Worm (Caenorhabditis elegans) whole organism, mixed stage, embryonic: ENCODE results near the gene pcp-1.

Experiments
- ces-1 ChIP-seq: fragments of 150-350 bp; optimal IDR thresholded peaks from 2 replicates; lab custom pipeline; 2014; ENCODE audit warnings: missing biosample characterization, missing genetic modification reagents, missing genetic modification characterization
- nhr-76 ChIP-seq: sonication (generic microtip); optimal IDR thresholded peaks from 2 replicates; lab custom pipeline; 2017; ENCODE audit warnings: missing biosample characterization, missing genetic modification characterization
- pha-4 ChIP-seq: fragments of 150-350 bp; optimal IDR thresholded peaks from 2 replicates; lab custom pipeline; 2018; ENCODE audit warnings: missing biosample characterization, missing genetic modification reagents, missing genetic modification characterization
- snpc-4 ChIP-seq: fragments of 150-350 bp; optimal IDR thresholded peaks from 2 replicates; lab custom pipeline; 2014; ENCODE audit warnings: missing biosample characterization, missing genetic modification characterization

ce11 chrIII:7711495-7711894, 47.2 kb upstream of the pcp-1 start:
- TF ChIP-seq pha-4, result no peak
- no peak for TF ChIP-seq nhr-76 (tag; lab: Kevin White, UChicago)
- no peak for TF ChIP-seq snpc-4
- no peak for TF ChIP-seq ces-1 (GFP tag; lab: Kevin White, UChicago)
